Worm (Caenorhabditis elegans): ENCODE data around the gene W07G4.7.

The W07G4.7 gene

DNA sequence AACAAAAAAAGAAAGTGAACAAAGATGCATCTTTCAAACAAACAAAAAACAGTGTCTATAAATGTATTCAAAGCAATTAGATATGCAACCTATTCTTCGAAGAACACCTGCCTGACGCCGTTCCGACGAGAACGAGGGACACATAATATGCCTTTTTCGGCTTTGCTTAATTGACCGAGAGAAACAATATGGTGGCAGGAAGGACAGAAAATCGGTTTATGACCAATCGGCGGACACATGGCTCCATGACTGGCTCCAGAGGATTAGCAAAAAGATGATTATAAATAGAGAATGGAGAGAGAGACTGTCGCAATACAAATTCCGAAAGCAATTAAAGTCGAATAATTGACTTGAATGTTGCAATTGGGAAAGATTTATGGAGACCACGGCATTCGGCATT, 16.3 kb downstream of the W07G4.7 start:
- TF ChIP-seq dmd-4 (tag; optimal IDR thresholded peaks at IDR 0.05; ENCODE audit: borderline replicate concordance) (no peak), pros-1 (tag; optimal IDR thresholded peaks at IDR 0.05) (no peak), unc-42 (tag; optimal IDR thresholded peaks at IDR 0.05) (peak; percentile 31), lin-11 (tag; optimal IDR thresholded peaks at IDR 0.05) (no peak), ceh-18 (tag; optimal IDR thresholded peaks at IDR 0.05) (no peak), tbx-7 (tag; optimal IDR thresholded peaks at IDR 0.05) (no peak), pax-1 (tag; optimal IDR thresholded peaks at IDR 0.05) (no peak), ceh-22 (tag; optimal IDR thresholded peaks at IDR 0.05) (no peak), hlh-13 (GFP tag; optimal IDR thresholded peaks at IDR 0.05) (no peak), nfya-1 (tag; optimal IDR thresholded peaks at IDR 0.05) (peak; percentile 33)

DNA sequence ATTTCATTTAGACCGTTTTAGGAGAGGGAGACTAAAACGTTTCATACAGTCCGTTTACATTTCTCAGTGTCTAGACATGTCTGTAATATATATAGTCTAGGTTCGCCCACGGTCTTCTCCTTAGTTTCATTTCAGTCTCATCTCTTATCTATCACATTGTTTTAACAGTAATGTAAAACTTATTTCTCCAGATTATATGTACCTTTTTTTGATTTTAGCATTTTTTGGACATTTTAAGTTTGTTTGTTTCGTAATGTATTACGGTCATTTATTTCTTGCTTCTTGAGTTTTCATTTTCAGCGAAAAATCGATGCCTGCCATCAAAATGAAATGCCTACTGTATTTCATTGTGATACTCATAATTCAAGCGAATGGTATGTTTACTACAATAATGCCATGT, 20.7 kb downstream of the W07G4.7 start, which contains the start of gene F15B9.6:
F15B9.6 (plus strand) TSS at position 301 of the 400 bp plus-strand sequence.
- TF ChIP-seq hlh-15 (tag; optimal IDR thresholded peaks at IDR 0.05) (no peak), gmeb-2 (tag; optimal IDR thresholded peaks at IDR 0.05) (no peak), tbx-7 (tag; optimal IDR thresholded peaks at IDR 0.05) (no peak), unc-55 (GFP tag; optimal IDR thresholded peaks at IDR 0.05) (no peak), fkh-10 (GFP tag; optimal IDR thresholded peaks at IDR 0.05) (no peak), T23F11.4 (GFP tag; optimal IDR thresholded peaks at IDR 0.05) (no peak), pax-1 (tag; optimal IDR thresholded peaks at IDR 0.05) (no peak), K02D7.2 (tag; optimal IDR thresholded peaks at IDR 0.05) (no peak), dve-1 (tag; optimal IDR thresholded peaks at IDR 0.05) (no peak), C38D4.7 (GFP tag; optimal IDR thresholded peaks at IDR 0.05) (no peak), ceh-24 (tag; optimal IDR thresholded peaks at IDR 0.05) (no peak), Y22D7AL.16 (tag; optimal IDR thresholded peaks at IDR 0.05) (no peak), fkh-6 (tag; optimal IDR thresholded peaks at IDR 0.05) (no peak), nhr-11 (tag; optimal IDR thresholded peaks at IDR 0.05) (no peak), unc-42 (tag; optimal IDR thresholded peaks at IDR 0.05) (no peak)

DNA sequence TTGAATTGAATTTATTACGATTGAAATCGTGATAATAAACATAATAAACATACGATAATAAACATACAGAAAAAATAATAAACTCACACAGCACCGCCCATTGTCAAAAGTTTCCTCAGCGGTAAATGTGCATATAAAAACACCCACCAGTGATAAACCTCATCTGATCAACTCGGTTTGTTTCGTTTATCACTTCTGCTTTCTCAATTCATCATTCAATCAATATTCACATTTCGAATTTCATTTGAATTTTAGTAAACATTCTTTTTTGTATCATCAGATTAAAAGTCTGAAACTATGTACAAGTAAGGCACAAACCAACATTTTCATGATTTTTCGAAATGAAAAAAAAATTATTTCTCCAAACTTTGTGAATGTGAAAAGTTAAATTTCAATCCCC, 21.3 kb downstream of the W07G4.7 start, which contains the start of gene try-10:
try-10 (minus strand) TSS at position 101 of the 400 bp plus-strand sequence.
- no peak for TF ChIP-seq C08G9.2 (tag; optimal IDR thresholded peaks at IDR 0.05)
- no peak for TF ChIP-seq pha-2 (tag; optimal IDR thresholded peaks at IDR 0.05)
- no peak for TF ChIP-seq ceh-6 (GFP tag; optimal IDR thresholded peaks at IDR 0.05)
- no peak for TF ChIP-seq nfya-1 (tag; optimal IDR thresholded peaks at IDR 0.05)
- no peak for TF ChIP-seq unc-86 (tag; optimal IDR thresholded peaks at IDR 0.05)
- no peak for TF ChIP-seq sox-4 (tag; optimal IDR thresholded peaks at IDR 0.05)

DNA sequence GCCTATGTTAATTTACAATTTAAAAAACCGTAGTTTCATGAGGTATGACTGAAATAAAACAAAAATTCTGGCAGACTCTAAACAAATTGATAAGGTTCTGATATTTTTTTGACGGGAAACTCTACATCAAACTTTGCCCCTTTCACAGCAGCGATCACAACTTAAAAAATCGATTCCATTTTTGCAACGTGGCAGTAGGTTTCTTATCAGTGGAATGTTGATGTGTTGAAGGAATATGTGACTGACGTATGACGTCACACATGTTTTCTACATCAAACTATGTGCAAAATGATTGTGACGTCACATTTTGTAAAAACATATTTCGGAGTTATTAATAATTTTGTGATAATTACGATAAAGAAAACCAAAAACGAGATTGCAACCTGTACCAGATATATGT, 22.6 kb downstream of the W07G4.7 start:
- TF ChIP-seq C08G9.2 (tag; optimal IDR thresholded peaks at IDR 0.05): no peak
- TF ChIP-seq ceh-14 (tag; optimal IDR thresholded peaks at IDR 0.05): no peak
- TF ChIP-seq elt-2 (tag; optimal IDR thresholded peaks at IDR 0.05): peak; percentile 63
- TF ChIP-seq fkh-6 (tag; optimal IDR thresholded peaks at IDR 0.05): no peak

DNA sequence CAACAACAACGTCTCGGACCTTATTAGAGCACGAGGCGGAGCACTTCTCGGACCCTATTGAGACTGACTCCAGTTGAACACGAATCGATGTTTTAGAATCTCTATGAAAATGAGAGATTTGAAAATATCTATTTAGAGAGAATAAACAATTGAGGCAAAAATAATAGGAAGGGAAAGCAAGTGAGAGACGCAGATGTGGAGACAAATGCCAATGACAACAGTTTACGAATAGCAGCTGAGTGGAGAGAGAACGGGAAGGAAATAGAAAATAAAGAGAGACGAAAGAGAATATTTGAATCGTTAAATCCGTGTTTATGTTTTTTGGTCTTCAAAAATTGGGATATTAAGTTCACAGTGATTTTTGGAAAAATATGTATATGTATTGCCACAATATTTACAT, 24.7 kb downstream of the W07G4.7 start:
- TF ChIP-seq ceh-18 (tag; optimal IDR thresholded peaks at IDR 0.05) (peak; percentile 6), unc-42 (tag; optimal IDR thresholded peaks at IDR 0.05) (peak; percentile 15), nfya-1 (tag; optimal IDR thresholded peaks at IDR 0.05) (peak; percentile 31), ceh-31 (tag; optimal IDR thresholded peaks at IDR 0.05) (peak; percentile 51), unc-55 (GFP tag; optimal IDR thresholded peaks at IDR 0.05) (peak; percentile 47), syd-9 (tag; optimal IDR thresholded peaks at IDR 0.05) (no peak)

- no peak for TF ChIP-seq hlh-15 (tag; optimal IDR thresholded peaks at IDR 0.05)
- TF ChIP-seq ref-2 (tag; optimal IDR thresholded peaks at IDR 0.05): no peak
Observed at ce11 chrV:13009271-13009670, 25.2 kb downstream of the W07G4.7 start.

All from whole organism, late embryonic.